Worm (Caenorhabditis elegans): ENCODE measurements around the gene ard-1.

The ard-1 gene

ce11 chrIV:11118837-11119491, 12.1 kb upstream of the ard-1 start, which contains the start of the genes imp-2 and enpl-1:
TSS of gene imp-2 (minus strand) at chrIV:11118887.
TSS of gene enpl-1 (plus strand) at chrIV:11119298.
- peak; percentile 23 for TF ChIP-seq snpc-4 (tag; optimal IDR thresholded peaks at IDR 0.05)
- TF ChIP-seq lin-15B (tag; optimal IDR thresholded peaks at IDR 0.05) = peak; percentile 92
- TF ChIP-seq unc-62 (GFP tag; optimal IDR thresholded peaks at IDR 0.05) = no peak
- no peak for TF ChIP-seq nhr-237 (tag; optimal IDR thresholded peaks at IDR 0.05)
- TF ChIP-seq elt-2 (tag; optimal IDR thresholded peaks at IDR 0.05) = peak; percentile 81
- TF ChIP-seq fkh-10 (GFP tag; optimal IDR thresholded peaks at IDR 0.05) = peak; percentile 49
- TF ChIP-seq pha-4 (tag; optimal IDR thresholded peaks at IDR 0.05) = peak; percentile 94
- TF ChIP-seq daf-12 (tag; optimal IDR thresholded peaks at IDR 0.05) = no peak
- peak; percentile 41 for TF ChIP-seq nhr-25 (tag; optimal IDR thresholded peaks at IDR 0.05)
- no peak for TF ChIP-seq nhr-67 (tag; optimal IDR thresholded peaks at IDR 0.05)
- no peak for TF ChIP-seq ztf-11 (tag; optimal IDR thresholded peaks at IDR 0.05)
- TF ChIP-seq jun-1 (tag; optimal IDR thresholded peaks at IDR 0.05) = peak; percentile 86
- TF ChIP-seq nhr-12 (tag; optimal IDR thresholded peaks at IDR 0.05) = no peak
- TF ChIP-seq nhr-28 (tag; optimal IDR thresholded peaks at IDR 0.05) = no peak
- TF ChIP-seq egl-5 (tag; optimal IDR thresholded peaks at IDR 0.05) = peak; percentile 92
- TF ChIP-seq lsy-12 (tag; optimal IDR thresholded peaks at IDR 0.05) = peak; percentile 97
- TF ChIP-seq fkh-2 (tag; optimal IDR thresholded peaks at IDR 0.05) = no peak
- peak; percentile 89 for TF ChIP-seq hmg-11 (tag; optimal IDR thresholded peaks at IDR 0.05)
- peak; percentile 25 for TF ChIP-seq egl-27 (tag; optimal IDR thresholded peaks at IDR 0.05)
- peak; percentile 50 for TF ChIP-seq nhr-43 (tag; optimal IDR thresholded peaks at IDR 0.05; ENCODE audit: poor library complexity, severe bottlenecking)
- TF ChIP-seq lin-39 (tag; optimal IDR thresholded peaks at IDR 0.05) = peak; percentile 97
- TF ChIP-seq mml-1 (tag; optimal IDR thresholded peaks at IDR 0.05) = no peak
- TF ChIP-seq nhr-23 (tag; optimal IDR thresholded peaks at IDR 0.05) = peak; percentile 92
- no peak for TF ChIP-seq fos-1 (tag; optimal IDR thresholded peaks at IDR 0.05)
- TF ChIP-seq nhr-77 (tag; optimal IDR thresholded peaks at IDR 0.05) = no peak
- TF ChIP-seq mdl-1 (tag; optimal IDR thresholded peaks at IDR 0.05) = peak; percentile 84
- peak; percentile 62 for TF ChIP-seq pqm-1 (tag; optimal IDR thresholded peaks at IDR 0.05)
- peak; percentile 18 for TF ChIP-seq nhr-11 (tag; optimal IDR thresholded peaks at IDR 0.05)
- no peak for TF ChIP-seq ceh-9 (tag; optimal IDR thresholded peaks at IDR 0.05)
- no peak for TF ChIP-seq eor-1 (tag; optimal IDR thresholded peaks at IDR 0.05)
- peak; percentile 50 for TF ChIP-seq zag-1 (tag; optimal IDR thresholded peaks at IDR 0.05)
- no peak for TF ChIP-seq elt-3 (tag; optimal IDR thresholded peaks at IDR 0.05)
- TF ChIP-seq ceh-28 (tag; optimal IDR thresholded peaks at IDR 0.05) = peak; percentile 79
- no peak for TF ChIP-seq ceh-82 (tag; optimal IDR thresholded peaks at IDR 0.05)
- peak; percentile 37 for TF ChIP-seq elt-1 (tag; optimal IDR thresholded peaks at IDR 0.05)
- peak; percentile 76 for TF ChIP-seq skn-1 (tag; optimal IDR thresholded peaks at IDR 0.05)
- TF ChIP-seq R02D3.7 (tag; optimal IDR thresholded peaks at IDR 0.05) = peak; percentile 78
- TF ChIP-seq sea-2 (GFP tag; optimal IDR thresholded peaks at IDR 0.05) = no peak
- TF ChIP-seq ceh-16 (tag; optimal IDR thresholded peaks at IDR 0.05) = no peak
- TF ChIP-seq ama-1 (optimal IDR thresholded peaks at IDR 0.05) = peak; percentile 42
- TF ChIP-seq tbx-2 (tag; optimal IDR thresholded peaks at IDR 0.05) = peak; percentile 71
- TF ChIP-seq unc-39 (tag; optimal IDR thresholded peaks at IDR 0.05) = no peak
- TF ChIP-seq nhr-76 (tag; optimal IDR thresholded peaks at IDR 0.05) = no peak
- no peak for TF ChIP-seq ztf-4 (tag; optimal IDR thresholded peaks at IDR 0.05)
- peak; percentile 100 for TF ChIP-seq nfya-1 (tag; optimal IDR thresholded peaks at IDR 0.05; ENCODE audit: insufficient read depth)
- TF ChIP-seq ZK546.5 (tag; optimal IDR thresholded peaks at IDR 0.05) = no peak
- no peak for TF ChIP-seq aly-2 (tag; optimal IDR thresholded peaks at IDR 0.05)

All from whole organism, L3 larva.